Worm (Caenorhabditis elegans): Measurements from ENCODE around the gene F52B11.2.

Gene F52B11.2

DNA sequence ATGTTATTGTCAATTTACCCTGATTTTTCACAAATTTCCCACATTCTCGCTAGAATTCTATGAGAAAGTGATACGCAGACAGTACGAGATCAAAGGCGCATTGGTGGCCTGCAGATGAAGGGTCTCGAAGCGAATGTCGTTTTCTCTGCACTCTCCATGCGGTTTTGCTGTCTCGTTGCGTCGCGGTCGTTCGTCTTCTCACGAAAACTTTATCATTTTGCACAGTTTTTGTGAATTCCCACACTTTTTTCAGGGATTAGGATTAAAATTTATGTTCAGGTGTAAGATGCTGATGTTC is 12.4 kb upstream of the F52B11.2 start (continued):
- TF ChIP-seq attf-3 (GFP tag; conservative IDR thresholded peaks at IDR 0.05), result peak; percentile 51; the same call in 1 of the 2 replicates
- TF ChIP-seq tbp1 (GFP tag; optimal IDR thresholded peaks at IDR 0.05), result peak; percentile 75
- TF ChIP-seq nhr-179 (tag; optimal IDR thresholded peaks at IDR 0.05), result no peak
- no peak for TF ChIP-seq ztf-25 (GFP tag; IDR thresholded peaks at IDR 0.05)
- TF ChIP-seq hsf-1 (GFP tag; IDR thresholded peaks at IDR 0.05), result peak; percentile 76
- TF ChIP-seq somi-1 (GFP tag; optimal IDR thresholded peaks at IDR 0.05), result peak; percentile 65
- 0 out of 2 replicates have a peak, but pooled peaks have one; percentile 18 for TF ChIP-seq aptf-2 (GFP tag; conservative IDR thresholded peaks at IDR 0.05)
- TF ChIP-seq zfh-2 (GFP tag; conservative IDR thresholded peaks at IDR 0.05), result no peak
- peak; percentile 77 for TF ChIP-seq attf-5 (GFP tag; optimal IDR thresholded peaks at IDR 0.05)
- no peak for TF ChIP-seq pha-4 (tag; optimal IDR thresholded peaks at IDR 0.05)
- TF ChIP-seq tlf-1 (GFP tag; optimal IDR thresholded peaks at IDR 0.05), result peak; percentile 74
- peak; percentile 56 for TF ChIP-seq F23B12.7 (tag; optimal IDR thresholded peaks at IDR 0.05; ENCODE audit: insufficient read depth)
- TF ChIP-seq snpc-1.1 (tag; optimal IDR thresholded peaks at IDR 0.05; ENCODE audit: insufficient read depth), result peak; percentile 70
- TF ChIP-seq F22D6.2 (tag; optimal IDR thresholded peaks at IDR 0.05), result no peak
- peak; percentile 12 for TF ChIP-seq nhr-27 (tag; optimal IDR thresholded peaks at IDR 0.05)
- TF ChIP-seq chd-7 (tag; optimal IDR thresholded peaks at IDR 0.05), result no peak
- TF ChIP-seq mcd-1 (GFP tag; IDR thresholded peaks at IDR 0.05), result peak; percentile 91
- TF ChIP-seq let-526 (GFP tag; IDR thresholded peaks at IDR 0.05), result no peak
- peak; percentile 78 for TF ChIP-seq lsl-1 (GFP tag; optimal IDR thresholded peaks at IDR 0.05)
- TF ChIP-seq hmg-20 (GFP tag; IDR thresholded peaks at IDR 0.05), result no peak
- TF ChIP-seq madf-3 (GFP tag; IDR thresholded peaks at IDR 0.05), result peak; percentile 99
- no peak for TF ChIP-seq let-607 (tag; optimal IDR thresholded peaks at IDR 0.05)
- peak; percentile 93 for TF ChIP-seq attf-6 (GFP tag; IDR thresholded peaks at IDR 0.05)
- no peak for TF ChIP-seq lsy-27 (tag; optimal IDR thresholded peaks at IDR 0.05; ENCODE audit: borderline replicate concordance, insufficient read depth)
- TF ChIP-seq nfyb-1 (GFP tag; IDR thresholded peaks at IDR 0.05), result peak; percentile 77; the same call in 1 of the 2 replicates
- no peak for TF ChIP-seq mel-28 (tag; optimal IDR thresholded peaks at IDR 0.05; ENCODE audit: borderline replicate concordance)
- no peak for TF ChIP-seq ceh-58 (GFP tag; IDR thresholded peaks at IDR 0.05)
- no peak for TF ChIP-seq nfya-2 (GFP tag; IDR thresholded peaks at IDR 0.05)
- TF ChIP-seq nfya-1 (tag; optimal IDR thresholded peaks at IDR 0.05; ENCODE audit: borderline replicate concordance, insufficient read depth), result no peak
- peak; percentile 68; the same call in 1 of the 2 replicates for TF ChIP-seq C17E4.6 (GFP tag; IDR thresholded peaks at IDR 0.05)
- TF ChIP-seq hlh-26 (GFP tag; conservative IDR thresholded peaks at IDR 0.05), result no peak
- peak; percentile 91 for TF ChIP-seq ekl-4 (GFP tag; IDR thresholded peaks at IDR 0.05)
- peak; percentile 53 for TF ChIP-seq K12H6.12 (tag; optimal IDR thresholded peaks at IDR 0.05)
- TF ChIP-seq ama-1 (optimal IDR thresholded peaks at IDR 0.05), result no peak
- no peak for TF ChIP-seq ama-1 (GFP tag; optimal IDR thresholded peaks at IDR 0.05)
- TF ChIP-seq rpc-1 (optimal IDR thresholded peaks at IDR 0.05), result no peak
- no peak for TF ChIP-seq rpc-1 (tag; optimal IDR thresholded peaks at IDR 0.05)
- peak; percentile 83 for TF ChIP-seq D2030.7 (GFP tag; IDR thresholded peaks at IDR 0.05)
- TF ChIP-seq T26A5.8 (tag; optimal IDR thresholded peaks at IDR 0.05), result no peak
- peak; percentile 68 for TF ChIP-seq ZK185.1 (tag; optimal IDR thresholded peaks at IDR 0.05; ENCODE audit: poor library complexity, severe bottlenecking)
- peak; percentile 39 for TF ChIP-seq ceh-100 (GFP tag; IDR thresholded peaks at IDR 0.05)
- TF ChIP-seq dpl-1 (GFP tag; optimal IDR thresholded peaks at IDR 0.05), result peak; percentile 41
- no peak for TF ChIP-seq B0261.1 (tag; optimal IDR thresholded peaks at IDR 0.05)
- TF ChIP-seq B0035.1 (tag; optimal IDR thresholded peaks at IDR 0.05), result no peak
- 0 out of 2 replicates have a peak, but pooled peaks have one; percentile 47 for TF ChIP-seq ztf-28 (GFP tag; IDR thresholded peaks at IDR 0.05)
- TF ChIP-seq Y79H2A.3 (GFP tag; conservative IDR thresholded peaks at IDR 0.05), result 0 out of 2 replicates have a peak, but pooled peaks have one; percentile 51
- TF ChIP-seq aptf-3 (GFP tag; IDR thresholded peaks at IDR 0.05), result no peak
- TF ChIP-seq gei-17 (GFP tag; optimal IDR thresholded peaks at IDR 0.05), result no peak
- TF ChIP-seq rcor-1 (GFP tag; IDR thresholded peaks at IDR 0.05), result peak; percentile 64

Data from whole organism, young adult.